Fruit fly (Drosophila melanogaster): ENCODE measurements around the gene Ir62a.

Gene Ir62a

DNA sequence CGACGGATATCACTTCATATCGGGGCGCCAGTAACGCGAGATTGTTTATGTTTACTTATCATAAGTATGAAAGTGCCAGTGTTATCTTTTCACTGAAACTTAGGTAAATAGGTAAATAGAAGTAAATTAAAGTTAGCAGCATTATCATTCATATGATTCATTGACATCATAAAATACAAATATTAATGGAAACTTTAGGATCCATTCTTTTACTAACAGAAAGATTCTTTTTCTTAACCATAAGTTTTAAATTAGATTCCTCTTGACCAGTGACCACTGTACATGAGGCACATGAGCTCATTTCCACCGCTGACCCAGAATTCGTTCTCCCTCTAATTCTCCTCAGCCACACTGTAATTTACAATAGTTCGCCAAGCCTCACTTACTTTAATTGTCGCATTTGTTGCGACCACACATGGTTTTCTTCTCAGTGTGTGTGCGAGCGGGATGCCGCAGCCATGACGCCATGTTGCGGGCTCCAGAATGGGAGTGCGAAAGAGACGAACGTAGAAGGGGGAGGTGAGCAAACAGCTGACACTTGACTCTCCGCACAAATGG, 47.4 kb upstream of the Ir62a start:
- no peak for TF ChIP-seq Vsx1 (GFP tag; optimal IDR thresholded peaks at IDR 0.05)
- no peak for TF ChIP-seq Stat92E (GFP tag; optimal IDR thresholded peaks at IDR 0.05)
- TF ChIP-seq CG12744 (GFP tag; optimal IDR thresholded peaks at IDR 0.05) = peak; percentile 22
- no peak for TF ChIP-seq CG11247 (GFP tag; IDR thresholded peaks at IDR 0.05)
- peak; percentile 26 for TF ChIP-seq CG12391 (tag; optimal IDR thresholded peaks at IDR 0.05)
- no peak for TF ChIP-seq CG2889 (GFP tag; IDR thresholded peaks at IDR 0.05)
- TF ChIP-seq Ets97D (GFP tag; optimal IDR thresholded peaks at IDR 0.05) = no peak
- TF ChIP-seq wor (GFP tag; IDR thresholded peaks at IDR 0.05) = no peak
- no peak for TF ChIP-seq CG12942 (GFP tag; optimal IDR thresholded peaks at IDR 0.05)
- TF ChIP-seq CG4820 (GFP tag; optimal IDR thresholded peaks at IDR 0.05) = peak; percentile 37
- peak in 1 of 2 experiments; percentile 28 for TF ChIP-seq dpn (GFP tag; optimal IDR thresholded peaks at IDR 0.05)
- peak; percentile 88 for TF ChIP-seq sens (GFP tag)
- no peak for TF ChIP-seq CG11560 (tag; IDR thresholded peaks at IDR 0.05)
- no peak for TF ChIP-seq ro (GFP tag; IDR thresholded peaks at IDR 0.05)
- TF ChIP-seq sc (optimal IDR thresholded peaks at IDR 0.05) = no peak
- TF ChIP-seq sc (GFP tag; optimal IDR thresholded peaks at IDR 0.05) = no peak
- TF ChIP-seq mirr (GFP tag; optimal IDR thresholded peaks at IDR 0.05) = no peak
- no peak for TF ChIP-seq chm (GFP tag; IDR thresholded peaks at IDR 0.05)
- no peak for TF ChIP-seq CG17612 (GFP tag; IDR thresholded peaks at IDR 0.05)
- no peak for TF ChIP-seq Doc3 (GFP tag; IDR thresholded peaks at IDR 0.05; ENCODE audit: partially characterized antibody)
- TF ChIP-seq aop (GFP tag; IDR thresholded peaks at IDR 0.05) = no peak
- no peak for TF ChIP-seq hbn (GFP tag; IDR thresholded peaks at IDR 0.05; ENCODE audit: partially characterized antibody)
- TF ChIP-seq CTCF (GFP tag; optimal IDR thresholded peaks at IDR 0.05) = peak; percentile 47
- peak; percentile 15 for TF ChIP-seq CG4854 (GFP tag; optimal IDR thresholded peaks at IDR 0.05)
- no peak for TF ChIP-seq D (optimal IDR thresholded peaks at IDR 0.05)
- peak; percentile 9 for TF ChIP-seq D (GFP tag; optimal IDR thresholded peaks at IDR 0.05)
- TF ChIP-seq Bteb2 (GFP tag; optimal IDR thresholded peaks at IDR 0.05) = no peak
- no peak for TF ChIP-seq fru (optimal IDR thresholded peaks at IDR 0.05)
- no peak for TF ChIP-seq CG13894 (tag; optimal IDR thresholded peaks at IDR 0.05)
- TF ChIP-seq ewg (GFP tag; optimal IDR thresholded peaks at IDR 0.05) = no peak
- no peak for TF ChIP-seq B-H2 (GFP tag; optimal IDR thresholded peaks at IDR 0.05)
- TF ChIP-seq tap (tag; optimal IDR thresholded peaks at IDR 0.05) = peak; percentile 17
- TF ChIP-seq Gsc (GFP tag; IDR thresholded peaks at IDR 0.05) = no peak
- TF ChIP-seq sens-2 (GFP tag; IDR thresholded peaks at IDR 0.05) = no peak
- TF ChIP-seq CG3838 (GFP tag; optimal IDR thresholded peaks at IDR 0.05) = no peak
- peak; percentile 7 for TF ChIP-seq CG4707 (GFP tag; optimal IDR thresholded peaks at IDR 0.05)
- 0 out of 3 replicates have a peak, but pooled peaks have one; percentile 27 for TF ChIP-seq sr (GFP tag; IDR thresholded peaks at IDR 0.05)
- no peak for TF ChIP-seq CG14667 (GFP tag; IDR thresholded peaks at IDR 0.05)
- TF ChIP-seq CG2120 (GFP tag; optimal IDR thresholded peaks at IDR 0.05) = peak; percentile 53
- 0 out of 2 replicates have a peak, but pooled peaks have one; percentile 18 for TF ChIP-seq seq (GFP tag; IDR thresholded peaks at IDR 0.05)
- TF ChIP-seq Ets65A (GFP tag) = peak; percentile 96
- TF ChIP-seq Lim3 (GFP tag; IDR thresholded peaks at IDR 0.05) = no peak
- no peak for TF ChIP-seq CG18011 (GFP tag; optimal IDR thresholded peaks at IDR 0.05)
- TF ChIP-seq CG14050 (GFP tag; IDR thresholded peaks at IDR 0.05) = no peak
- TF ChIP-seq Ptx1 (GFP tag; IDR thresholded peaks at IDR 0.05) = peak; percentile 34; the same call in 1 of the 2 replicates
- no peak for TF ChIP-seq gfzf (GFP tag; optimal IDR thresholded peaks at IDR 0.05)
- no peak for TF ChIP-seq pita (GFP tag; optimal IDR thresholded peaks at IDR 0.05)
- no peak for TF ChIP-seq CG17186 (GFP tag; optimal IDR thresholded peaks at IDR 0.05)
- TF ChIP-seq sob (GFP tag; IDR thresholded peaks at IDR 0.05) = 0 out of 2 replicates have a peak, but pooled peaks have one; percentile 52
- no peak for TF ChIP-seq fd102C (GFP tag; optimal IDR thresholded peaks at IDR 0.05)
- TF ChIP-seq gt (GFP tag; IDR thresholded peaks at IDR 0.05) = no peak
- TF ChIP-seq CG6254 (GFP tag; optimal IDR thresholded peaks at IDR 0.05) = no peak
- peak; percentile 13 for TF ChIP-seq Side (GFP tag; optimal IDR thresholded peaks at IDR 0.05)
